Fruit fly (Drosophila melanogaster): ENCODE measurements around the gene Polr3H.

- TF ChIP-seq CrebA (GFP tag; optimal IDR thresholded peaks at IDR 0.05; ENCODE audit: borderline replicate concordance) (no peak), dsf (GFP tag; optimal IDR thresholded peaks at IDR 0.05; ENCODE audit: borderline replicate concordance) (peak; percentile 1), HLH106 (tag; optimal IDR thresholded peaks at IDR 0.05) (no peak), brk (GFP tag; optimal IDR thresholded peaks at IDR 0.05) (peak; percentile 1), Hnf4 (GFP tag; optimal IDR thresholded peaks at IDR 0.05) (peak; percentile 37), psq (GFP tag; optimal IDR thresholded peaks at IDR 0.05) (no peak), Rel (GFP tag; optimal IDR thresholded peaks at IDR 0.05) (no peak), Rel (tag; optimal IDR thresholded peaks at IDR 0.05) (no peak), Dif (GFP tag; optimal IDR thresholded peaks at IDR 0.05; ENCODE audit: partially characterized antibody) (no peak)
Measured at dm6 chr3L:11630684-11631083, 17.9 kb upstream of the Polr3H start.
